Fruit fly (Drosophila melanogaster): ENCODE data around the gene CG13024.

DNA sequence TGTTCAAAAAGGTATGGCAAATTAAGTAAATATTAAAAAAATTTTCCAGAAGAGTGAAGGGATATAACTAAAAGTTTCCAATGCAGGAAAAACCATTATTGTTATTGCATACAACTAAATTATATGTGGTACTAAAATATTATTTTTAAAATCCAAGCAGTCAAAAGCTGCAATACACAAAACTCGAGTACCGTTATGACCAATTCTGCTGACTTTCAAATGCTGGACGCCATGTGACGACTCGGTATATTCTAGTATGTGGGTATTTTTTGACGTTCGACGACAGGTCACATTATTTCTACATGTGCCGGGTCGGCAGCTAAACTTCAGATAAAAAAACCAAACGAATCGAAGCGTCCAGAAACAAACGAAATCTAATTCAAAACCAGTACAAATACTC lies 20.7 kb downstream of the CG13024 start:
- peak; percentile 97 for TF ChIP-seq ovo (GFP tag; optimal IDR thresholded peaks at IDR 0.05)
- TF ChIP-seq kay (GFP tag; ENCODE audit: borderline replicate concordance): no peak
- TF ChIP-seq CG33017 (tag; optimal IDR thresholded peaks at IDR 0.05): no peak
- peak; percentile 2 for TF ChIP-seq CG1620 (GFP tag; optimal IDR thresholded peaks at IDR 0.05)
- TF ChIP-seq Crg-1 (GFP tag; optimal IDR thresholded peaks at IDR 0.05): peak; percentile 45
- TF ChIP-seq cnc (optimal IDR thresholded peaks at IDR 0.05): no peak
- peak; percentile 4 for TF ChIP-seq tj (GFP tag; optimal IDR thresholded peaks at IDR 0.05)
- TF ChIP-seq bab1 (GFP tag; optimal IDR thresholded peaks at IDR 0.05): peak; percentile 9
- TF ChIP-seq Hr96 (GFP tag; optimal IDR thresholded peaks at IDR 0.05): no peak
- TF ChIP-seq CG5204 (GFP tag; optimal IDR thresholded peaks at IDR 0.05): no peak
- no peak for TF ChIP-seq pad (GFP tag; optimal IDR thresholded peaks at IDR 0.05)
- no peak for TF ChIP-seq cic (GFP tag; optimal IDR thresholded peaks at IDR 0.05)
- no peak for TF ChIP-seq CG7045 (GFP tag; optimal IDR thresholded peaks at IDR 0.05)
- TF ChIP-seq CG7101 (tag; optimal IDR thresholded peaks at IDR 0.05): no peak

All from whole organism, adult.